Worm (Caenorhabditis elegans): ENCODE data around the gene F53B1.9.

ce11 chrX:2163084-2163483 is 31.4 kb upstream of the F53B1.9 start, which contains the start of gene pdf-2:
- TF ChIP-seq ces-1 (GFP tag; optimal IDR thresholded peaks at IDR 0.05) (no peak), mep-1 (tag; optimal IDR thresholded peaks at IDR 0.05) (no peak), elt-1 (tag; optimal IDR thresholded peaks at IDR 0.05; ENCODE audit: borderline replicate concordance, insufficient read depth) (no peak), ztf-11 (tag; optimal IDR thresholded peaks at IDR 0.05) (no peak), elt-3 (tag; optimal IDR thresholded peaks at IDR 0.05) (no peak), flh-1 (GFP tag; optimal IDR thresholded peaks at IDR 0.05) (no peak), lsy-2 (tag; optimal IDR thresholded peaks at IDR 0.05) (no peak), nhr-76 (tag; optimal IDR thresholded peaks at IDR 0.05) (no peak), snpc-4 (tag; optimal IDR thresholded peaks at IDR 0.05) (no peak), pha-4 (tag; optimal IDR thresholded peaks at IDR 0.05) (no peak), ham-2 (GFP tag; optimal IDR thresholded peaks at IDR 0.05) (no peak), bed-3 (GFP tag; optimal IDR thresholded peaks at IDR 0.05) (no peak), unc-62 (GFP tag; optimal IDR thresholded peaks at IDR 0.05) (no peak), sptf-1 (tag; optimal IDR thresholded peaks at IDR 0.05) (no peak)

Measured in whole organism, mixed stage, embryonic.